Worm (Caenorhabditis elegans): ENCODE measurements around the gene fbxa-82.

DNA sequence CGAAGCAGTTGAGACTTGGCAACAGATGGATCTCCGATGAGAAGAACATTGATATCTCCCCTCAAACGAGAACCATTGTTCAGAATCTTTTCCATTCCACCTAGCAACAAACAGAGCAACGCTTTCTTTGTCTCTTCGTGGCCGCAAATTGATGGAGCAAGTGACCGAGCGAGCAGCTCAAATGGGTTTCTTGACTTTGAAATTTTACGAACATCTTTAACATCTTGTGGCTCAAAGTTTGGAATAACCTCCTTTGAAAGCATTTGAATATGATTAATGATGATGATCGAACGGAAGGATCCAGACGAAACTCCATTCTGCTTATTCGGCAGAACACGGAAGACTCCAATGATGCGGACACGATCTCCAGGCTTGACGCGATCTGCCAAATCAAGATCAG is 6.1 kb upstream of the fbxa-82 start:
- no peak for TF ChIP-seq snpc-4 (tag; optimal IDR thresholded peaks at IDR 0.05)
- TF ChIP-seq mep-1 (tag; optimal IDR thresholded peaks at IDR 0.05), result no peak
- TF ChIP-seq nhr-76 (tag; optimal IDR thresholded peaks at IDR 0.05), result no peak
- no peak for TF ChIP-seq mxl-3 (GFP tag; optimal IDR thresholded peaks at IDR 0.05)
- TF ChIP-seq nhr-237 (tag; optimal IDR thresholded peaks at IDR 0.05), result no peak
- no peak for TF ChIP-seq mdl-1 (tag; optimal IDR thresholded peaks at IDR 0.05)
- TF ChIP-seq mdt-29 (GFP tag; IDR thresholded peaks at IDR 0.05), result no peak
- no peak for TF ChIP-seq aha-1 (tag)
- no peak for TF ChIP-seq egl-43 (GFP tag; IDR thresholded peaks at IDR 0.05)
- TF ChIP-seq lin-13 (GFP tag; optimal IDR thresholded peaks at IDR 0.05), result no peak

Measured in whole organism, L4 larva.